Fruit fly (Drosophila melanogaster) whole organism, prepupa: ENCODE measurements around the gene cad.

Experiments used
- Blimp-1 ChIP-seq: fragments of 200-800 bp; sonication (Bioruptor generic); optimal IDR thresholded peaks from 3 replicates; lab custom pipeline; 2017; ENCODE audit warnings: missing biosample characterization, missing genetic modification characterization, mild to moderate bottlenecking, moderate library complexity, missing genetic modification reagents
- CG3032 ChIP-seq: fragments of 200-800 bp; optimal IDR thresholded peaks from 2 replicates; lab custom pipeline; 2019; ENCODE audit warnings: missing biosample characterization, mild to moderate bottlenecking, missing genetic modification characterization, moderate library complexity
- CG31627 ChIP-seq: fragments of 200-800 bp; sonication (Bioruptor generic); optimal IDR thresholded peaks from 3 replicates; lab custom pipeline; 2016; ENCODE audit warnings: missing biosample characterization, missing genetic modification characterization
- CG4318 ChIP-seq: fragments of 200-800 bp; sonication (Bioruptor generic); optimal IDR thresholded peaks from 3 replicates; lab custom pipeline; 2017; ENCODE audit warnings: missing biosample characterization, mild to moderate bottlenecking, missing genetic modification characterization
- CG6854 ChIP-seq: fragments of 200-800 bp; sonication (Bioruptor generic); optimal IDR thresholded peaks from 2 replicates; lab custom pipeline; 2017; ENCODE audit warnings: missing biosample characterization, mild to moderate bottlenecking, missing genetic modification characterization
- CG7368 ChIP-seq: fragments of 200-800 bp; sonication (Bioruptor generic); optimal IDR thresholded peaks from 3 replicates; lab custom pipeline; 2016; ENCODE audit warnings: missing biosample characterization, missing genetic modification characterization
- Smox ChIP-seq: fragments of 200-800 bp; sonication (Bioruptor generic); optimal IDR thresholded peaks from 3 replicates; lab custom pipeline; 2016; ENCODE audit warnings: missing biosample characterization, missing genetic modification characterization
- esn ChIP-seq: fragments of 200-800 bp; sonication (Bioruptor generic); optimal IDR thresholded peaks from 2 replicates; lab custom pipeline; 2016; ENCODE audit warnings: missing biosample characterization, mild to moderate bottlenecking, missing genetic modification characterization, moderate library complexity
- fkh ChIP-seq: fragments of 200-800 bp; sonication (Bioruptor generic); optimal IDR thresholded peaks from 3 replicates; lab custom pipeline; 2017; ENCODE audit warnings: missing biosample characterization, mild to moderate bottlenecking, missing genetic modification characterization, moderate library complexity
- net ChIP-seq: fragments of 200-800 bp; sonication (Bioruptor generic); optimal IDR thresholded peaks from 3 replicates; lab custom pipeline; 2016; ENCODE audit warnings: missing biosample characterization, missing genetic modification characterization
- vri ChIP-seq: fragments of 200-800 bp; sonication (Bioruptor generic); optimal IDR thresholded peaks from 3 replicates; lab custom pipeline; 2016; ENCODE audit warnings: missing biosample characterization, mild to moderate bottlenecking, missing genetic modification characterization

- TF ChIP-seq net (GFP tag; lab: Kevin White, UChicago) (no peak), vri (GFP tag; lab: Kevin White, UChicago) (peak; percentile 85), Blimp-1 (GFP tag; lab: Kevin White, UChicago) (no peak), CG6854 (GFP tag; lab: Kevin White, UChicago) (peak; percentile 74), CG4318 (GFP tag; lab: Kevin White, UChicago) (peak; percentile 7), CG31627 (no peak), esn (peak; percentile 20), fkh (GFP tag; lab: Kevin White, UChicago) (no peak), CG3032 (tag; lab: Kevin White, UChicago) (no peak), CG7368 (GFP tag; lab: Kevin White, UChicago) (no peak), Smox (GFP tag; lab: Kevin White, UChicago) (no peak)
Observed at dm6 chr2L:20823196-20824105, 52.9 kb downstream of the cad start.
